Worm (Caenorhabditis elegans) whole organism, L3 larva: Measurements from ENCODE around the gene pot-1.

Experiments used
- aly-2 ChIP-seq: fragments of 150-350 bp; optimal IDR thresholded peaks from 2 replicates; lab custom pipeline; 2014; ENCODE audit warnings: missing biosample characterization, missing genetic modification characterization
- ama-1 ChIP-seq: fragments of 150-350 bp; optimal IDR thresholded peaks from 2 replicates; lab custom pipeline; 2018
- ceh-16 ChIP-seq: sonication (generic microtip); optimal IDR thresholded peaks from 2 replicates; lab custom pipeline; 2017; ENCODE audit warnings: missing biosample characterization, missing genetic modification characterization
- ceh-28 ChIP-seq: fragments of 150-350 bp; optimal IDR thresholded peaks from 2 replicates; lab custom pipeline; 2014; ENCODE audit warnings: missing biosample characterization, missing genetic modification reagents, missing genetic modification characterization
- ceh-9 ChIP-seq: sonication (generic microtip); optimal IDR thresholded peaks from 2 replicates; lab custom pipeline; 2018; ENCODE audit warnings: missing biosample characterization, missing genetic modification characterization
- daf-12 ChIP-seq: fragments of 150-350 bp; optimal IDR thresholded peaks from 2 replicates; lab custom pipeline; 2014; ENCODE audit warnings: missing biosample characterization, missing genetic modification reagents, missing genetic modification characterization
- egl-5 ChIP-seq: fragments of 150-350 bp; optimal IDR thresholded peaks from 2 replicates; lab custom pipeline; 2017; ENCODE audit warnings: missing biosample characterization, missing genetic modification reagents, missing genetic modification characterization, inconsistent platforms
- elt-2 ChIP-seq: sonication (generic microtip); optimal IDR thresholded peaks from 2 replicates; lab custom pipeline; 2016; ENCODE audit warnings: missing genetic modification reagents, mild to moderate bottlenecking, missing genetic modification characterization, missing compliant biosample characterization
- elt-3 ChIP-seq, 3 experiments: fragments of 150-350 bp in 1 of 3; sonication (generic microtip) in 2 of 3; optimal IDR thresholded peaks; 2 replicates in 2 of 3; 4 replicates in 1 of 3; lab custom pipeline; 2014 to 2017; ENCODE audit warnings: missing biosample characterization in 3 of 3, missing genetic modification characterization in 3 of 3
- eor-1 ChIP-seq, 2 experiments: fragments of 150-350 bp; optimal IDR thresholded peaks; 2 replicates each; lab custom pipeline; 2014 to 2018; ENCODE audit warnings: missing biosample characterization in 2 of 2, missing genetic modification characterization in 2 of 2
- fkh-10 ChIP-seq: sonication (generic microtip); optimal IDR thresholded peaks from 2 replicates; lab custom pipeline; 2017; ENCODE audit warnings: missing biosample characterization, missing genetic modification reagents, missing genetic modification characterization
- fos-1 ChIP-seq: fragments of 150-350 bp; optimal IDR thresholded peaks from 2 replicates; lab custom pipeline; 2014; ENCODE audit warnings: missing biosample characterization, missing genetic modification characterization
- hmg-11 ChIP-seq: sonication (generic microtip); optimal IDR thresholded peaks from 2 replicates; lab custom pipeline; 2016; ENCODE audit warnings: missing genetic modification characterization, missing compliant biosample characterization
- jun-1 ChIP-seq: fragments of 150-350 bp; optimal IDR thresholded peaks from 2 replicates; lab custom pipeline; 2014; ENCODE audit warnings: missing biosample characterization, missing genetic modification reagents, missing genetic modification characterization
- lin-39 ChIP-seq: fragments of 150-350 bp; optimal IDR thresholded peaks from 2 replicates; lab custom pipeline; 2018; ENCODE audit warnings: missing biosample characterization, missing genetic modification reagents, missing genetic modification characterization
- lsy-12 ChIP-seq: sonication (generic microtip); optimal IDR thresholded peaks from 2 replicates; lab custom pipeline; 2016; ENCODE audit warnings: mild to moderate bottlenecking, missing genetic modification characterization, missing compliant biosample characterization
- mdl-1 ChIP-seq: fragments of 150-350 bp; optimal IDR thresholded peaks from 2 replicates; lab custom pipeline; 2014; ENCODE audit warnings: missing biosample characterization, missing genetic modification characterization
- mml-1 ChIP-seq: fragments of 150-350 bp; sonication (generic microtip); optimal IDR thresholded peaks from 3 replicates; lab custom pipeline; 2014; ENCODE audit warnings: missing biosample characterization, missing genetic modification characterization
- nfya-1 ChIP-seq: sonication (generic microtip); optimal IDR thresholded peaks from 2 replicates; lab custom pipeline; 2017; ENCODE audit warnings: missing genetic modification characterization, mild to moderate bottlenecking, missing compliant biosample characterization, antibody characterized with exemption, moderate library complexity; ENCODE audit not compliant: insufficient read depth
- nhr-11 ChIP-seq: fragments of 150-350 bp; optimal IDR thresholded peaks from 2 replicates; lab custom pipeline; 2014; ENCODE audit warnings: missing biosample characterization, missing genetic modification characterization
- nhr-12 ChIP-seq: fragments of 150-350 bp; optimal IDR thresholded peaks from 2 replicates; lab custom pipeline; 2014; ENCODE audit warnings: missing biosample characterization, missing genetic modification characterization
- nhr-237 ChIP-seq: fragments of 150-350 bp; optimal IDR thresholded peaks from 2 replicates; lab custom pipeline; 2014; ENCODE audit warnings: missing biosample characterization, missing genetic modification characterization
- nhr-25 ChIP-seq: sonication (generic microtip); optimal IDR thresholded peaks from 2 replicates; lab custom pipeline; 2017; ENCODE audit warnings: missing biosample characterization, missing genetic modification characterization
- nhr-67 ChIP-seq: fragments of 150-350 bp; optimal IDR thresholded peaks from 2 replicates; lab custom pipeline; 2014; ENCODE audit warnings: missing biosample characterization, missing genetic modification characterization
- nhr-76 ChIP-seq: fragments of 150-350 bp; sonication (generic microtip); optimal IDR thresholded peaks from 5 replicates; lab custom pipeline; 2014; ENCODE audit warnings: missing biosample characterization, missing genetic modification characterization
- nhr-77 ChIP-seq: fragments of 150-350 bp; optimal IDR thresholded peaks from 2 replicates; lab custom pipeline; 2014; ENCODE audit warnings: missing biosample characterization, missing genetic modification characterization
- pha-4 ChIP-seq: fragments of 150-350 bp; optimal IDR thresholded peaks from 2 replicates; lab custom pipeline; 2014; ENCODE audit warnings: missing biosample characterization, missing genetic modification reagents, missing genetic modification characterization
- pqm-1 ChIP-seq: fragments of 150-350 bp; optimal IDR thresholded peaks from 2 replicates; lab custom pipeline; 2017; ENCODE audit warnings: missing biosample characterization, missing genetic modification characterization, inconsistent platforms
- sea-2 ChIP-seq: fragments of 150-350 bp; sonication (generic microtip); optimal IDR thresholded peaks from 4 replicates; lab custom pipeline; 2014; ENCODE audit warnings: missing biosample characterization, missing genetic modification reagents, missing genetic modification characterization
- snpc-4 ChIP-seq: fragments of 150-350 bp; optimal IDR thresholded peaks from 2 replicates; lab custom pipeline; 2014; ENCODE audit warnings: missing biosample characterization, missing genetic modification characterization
- tbx-2 ChIP-seq: sonication (generic microtip); optimal IDR thresholded peaks from 2 replicates; lab custom pipeline; 2016; ENCODE audit warnings: mild to moderate bottlenecking, missing genetic modification characterization, missing compliant biosample characterization
- unc-39 ChIP-seq: sonication (generic microtip); optimal IDR thresholded peaks from 4 replicates; lab custom pipeline; 2017; ENCODE audit warnings: missing biosample characterization, missing genetic modification characterization
- unc-62 ChIP-seq: fragments of 150-350 bp; sonication (generic microtip); optimal IDR thresholded peaks from 4 replicates; lab custom pipeline; 2014; ENCODE audit warnings: missing biosample characterization, missing genetic modification reagents, missing genetic modification characterization
- zag-1 ChIP-seq: fragments of 150-350 bp; optimal IDR thresholded peaks from 2 replicates; lab custom pipeline; 2014; ENCODE audit warnings: missing biosample characterization, missing genetic modification characterization
- ztf-4 ChIP-seq: fragments of 150-350 bp; optimal IDR thresholded peaks from 2 replicates; lab custom pipeline; 2014; ENCODE audit warnings: missing biosample characterization, missing genetic modification characterization

Gene pot-1

DNA sequence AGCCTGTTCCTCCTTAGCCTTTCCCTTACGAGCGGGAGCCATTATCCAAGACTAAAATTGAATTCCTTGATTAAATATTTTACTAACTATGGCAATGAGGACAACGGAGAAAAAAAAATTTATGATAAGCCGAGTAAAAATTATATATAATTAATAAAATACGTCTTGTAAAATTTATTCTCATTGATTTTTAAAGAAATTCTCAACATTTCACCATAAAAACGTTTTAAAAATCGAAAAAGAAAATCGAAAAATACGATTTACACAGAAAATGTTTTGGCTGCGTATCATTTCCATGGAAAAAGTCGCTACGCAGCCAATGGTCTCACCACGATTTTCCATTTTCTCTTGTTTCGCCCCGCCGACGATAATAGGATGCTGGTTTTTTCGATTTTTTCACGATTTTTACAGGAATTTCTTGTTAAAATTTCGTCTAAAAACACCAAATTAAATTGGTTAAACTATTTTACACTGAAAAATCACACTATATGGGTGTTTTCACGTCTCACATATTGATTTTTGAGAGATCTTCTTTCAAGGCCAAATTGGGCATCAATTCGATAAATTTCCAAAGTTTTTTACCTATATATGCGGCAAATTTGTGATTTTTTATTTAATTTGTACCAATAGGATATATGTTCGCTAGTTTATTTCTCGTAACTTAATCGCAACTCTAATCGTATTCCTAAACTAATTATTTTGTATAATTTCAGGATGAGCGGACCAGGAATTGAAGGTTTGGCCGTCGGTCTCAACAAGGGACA lies 46.2 kb upstream of the pot-1 start, which contains the start of the genes rps-14 and rpl-36 (continued):
- peak; percentile 61 for TF ChIP-seq nhr-11 (tag; lab: Kevin White, UChicago)
- peak; percentile 65 for TF ChIP-seq snpc-4 (tag; lab: Kevin White, UChicago)
- TF ChIP-seq ztf-4 (tag; lab: Kevin White, UChicago) = peak; percentile 62
- TF ChIP-seq lsy-12 (tag; lab: Kevin White, UChicago) = peak; percentile 91
- TF ChIP-seq nhr-12 (tag; lab: Kevin White, UChicago) = no peak

DNA sequence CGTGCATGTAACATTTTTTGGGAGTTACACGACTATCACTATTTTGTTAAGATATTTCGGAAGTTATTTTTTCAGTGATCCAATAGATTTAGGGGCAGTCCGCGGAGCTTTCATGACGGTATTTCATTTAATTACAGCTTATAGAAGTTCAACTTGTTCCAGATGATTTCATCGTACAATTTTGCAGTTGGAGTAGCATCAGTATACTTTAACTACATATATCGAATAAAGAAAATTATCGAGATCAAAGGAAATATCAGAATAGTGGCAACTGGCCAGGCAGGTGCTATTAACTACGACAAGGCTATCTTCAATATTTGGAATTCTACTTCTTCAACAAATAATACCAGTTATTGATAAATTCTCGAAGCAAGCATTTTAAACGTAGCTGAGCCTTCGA lies 45.0 kb upstream of the pot-1 start:
- no peak for TF ChIP-seq egl-5 (tag; lab: Kevin White, UChicago)
- no peak for TF ChIP-seq unc-39 (tag; lab: Kevin White, UChicago)
- TF ChIP-seq nhr-25 (tag; lab: Kevin White, UChicago) = no peak
- TF ChIP-seq fkh-10 (GFP tag; lab: Kevin White, UChicago) = no peak
- no peak for TF ChIP-seq unc-62 (GFP tag; lab: Kevin White, UChicago)
- no peak for TF ChIP-seq pha-4 (tag; lab: Kevin White, UChicago)
- no peak for TF ChIP-seq pqm-1 (tag; lab: Kevin White, UChicago)
- no peak for TF ChIP-seq aly-2 (tag; lab: Kevin White, UChicago)
- TF ChIP-seq nfya-1 (tag; lab: Kevin White, UChicago) = no peak
- TF ChIP-seq nhr-67 = no peak
- no peak for TF ChIP-seq nhr-237
- no peak for TF ChIP-seq ceh-9 (tag; lab: Kevin White, UChicago)
- no peak for TF ChIP-seq mdl-1 (tag; lab: Kevin White, UChicago)
- TF ChIP-seq ceh-28 (tag; lab: Kevin White, UChicago) = no peak
- TF ChIP-seq, all 47 proteins: peak for 0

DNA sequence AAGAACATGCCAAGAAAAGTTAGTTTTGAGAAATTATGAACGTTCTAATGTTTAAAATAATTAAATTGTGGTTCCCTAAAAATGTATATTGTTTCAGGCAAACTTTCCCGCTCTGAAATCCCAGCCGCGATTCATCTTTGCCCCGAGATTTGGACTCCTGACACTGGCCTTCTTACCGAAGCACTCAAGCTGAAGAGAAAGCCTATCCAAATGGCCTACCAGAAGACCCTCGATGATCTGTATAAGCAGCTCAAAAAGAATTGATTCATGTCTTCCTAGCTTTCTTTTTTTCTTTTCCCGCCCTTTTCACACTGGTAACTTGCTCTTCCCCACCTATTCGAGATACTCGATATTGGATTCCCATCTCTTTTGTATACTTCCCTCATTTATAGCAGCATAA lies 36.6 kb upstream of the pot-1 start:
- TF ChIP-seq lsy-12 (tag; lab: Kevin White, UChicago) (no peak), unc-62 (GFP tag; lab: Kevin White, UChicago) (no peak), egl-5 (tag; lab: Kevin White, UChicago) (no peak), mml-1 (tag; lab: Kevin White, UChicago) (no peak), snpc-4 (tag; lab: Kevin White, UChicago) (no peak), jun-1 (no peak), nhr-25 (tag; lab: Kevin White, UChicago) (no peak), fkh-10 (GFP tag; lab: Kevin White, UChicago) (no peak), daf-12 (tag; lab: Kevin White, UChicago) (no peak), nhr-12 (tag; lab: Kevin White, UChicago) (no peak), sea-2 (GFP tag; lab: Kevin White, UChicago) (no peak), ama-1 (lab: Kevin White, UChicago) (no peak), nhr-76 (no peak), elt-3 (tag; optimal IDR thresholded peaks at IDR 0.05; lab: Kevin White, UChicago) (no peak), tbx-2 (no peak), unc-39 (tag; lab: Kevin White, UChicago) (no peak), fos-1 (tag; lab: Kevin White, UChicago) (no peak), nhr-11 (tag; lab: Kevin White, UChicago) (no peak), ceh-16 (no peak)

DNA sequence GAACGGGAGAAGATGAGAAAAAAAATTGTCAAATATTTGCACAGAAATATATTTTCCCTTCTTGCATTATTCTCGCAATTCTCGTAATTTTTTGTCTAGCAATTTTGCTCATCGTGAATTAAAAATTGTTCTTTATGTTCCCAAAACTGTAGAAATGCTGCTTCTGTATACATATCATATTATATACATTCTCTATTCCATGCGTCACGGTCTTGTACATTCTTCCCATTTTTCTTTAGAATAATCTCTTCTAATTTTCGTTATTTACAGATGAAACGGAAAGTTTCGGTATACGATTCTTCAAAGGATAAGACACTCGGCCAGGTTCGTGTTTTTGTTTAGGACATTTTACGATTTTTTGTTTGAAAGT lies 34.1 kb upstream of the pot-1 start, which contains the start of gene acs-4:
Gene acs-4 (plus strand): TSS at position 271 of the 370 bp plus-strand sequence.
- no peak for TF ChIP-seq eor-1 (tag; optimal IDR thresholded peaks at IDR 0.05; lab: Kevin White, UChicago)
- TF ChIP-seq zag-1 (tag; lab: Kevin White, UChicago) = no peak
- TF ChIP-seq lin-39 (tag; lab: Kevin White, UChicago) = no peak
- TF ChIP-seq nhr-77 = no peak
- TF ChIP-seq hmg-11 (tag; lab: Kevin White, UChicago) = no peak
- TF ChIP-seq lsy-12 (tag; lab: Kevin White, UChicago) = no peak
- no peak for TF ChIP-seq aly-2 (tag; lab: Kevin White, UChicago)
- no peak for TF ChIP-seq pha-4 (tag; lab: Kevin White, UChicago)
- TF ChIP-seq fos-1 (tag; lab: Kevin White, UChicago) = no peak
- no peak for TF ChIP-seq unc-39 (tag; lab: Kevin White, UChicago)
- TF ChIP-seq ama-1 (lab: Kevin White, UChicago) = no peak
- no peak for TF ChIP-seq mml-1 (tag; lab: Kevin White, UChicago)
- TF ChIP-seq elt-2 (tag; lab: Kevin White, UChicago) = no peak
- no peak for TF ChIP-seq snpc-4 (tag; lab: Kevin White, UChicago)
- TF ChIP-seq nhr-237 = no peak
- no peak for TF ChIP-seq nhr-25 (tag; lab: Kevin White, UChicago)
- TF ChIP-seq, all 47 proteins: peak for 0
